Worm (Caenorhabditis elegans): ENCODE results near the gene zmp-1.

- no peak for TF ChIP-seq jun-1 (tag; optimal IDR thresholded peaks at IDR 0.05)
- TF ChIP-seq C16A3.4 (tag; optimal IDR thresholded peaks at IDR 0.05): no peak
- TF ChIP-seq lsy-2 (tag; optimal IDR thresholded peaks at IDR 0.05): no peak
- TF ChIP-seq unc-98 (GFP tag; IDR thresholded peaks at IDR 0.05): no peak
- no peak for TF ChIP-seq mef-2 (tag; optimal IDR thresholded peaks at IDR 0.05)
- TF ChIP-seq tbx-2 (tag; optimal IDR thresholded peaks at IDR 0.05): peak; percentile 30
- TF ChIP-seq snpc-4 (tag; optimal IDR thresholded peaks at IDR 0.05): no peak
- TF ChIP-seq aly-2 (tag; optimal IDR thresholded peaks at IDR 0.05): no peak
- peak; percentile 63 for TF ChIP-seq nhr-90 (tag; optimal IDR thresholded peaks at IDR 0.05; ENCODE audit: poor library complexity)
- peak in 1 of 3 experiments; percentile 0 for TF ChIP-seq dpl-1 (GFP tag; optimal IDR thresholded peaks at IDR 0.05)
- TF ChIP-seq pqm-1 (tag; optimal IDR thresholded peaks at IDR 0.05): no peak
Measured at ce11 chrIII:5921067-5921678, 11.6 kb downstream of the zmp-1 start.

Measured in whole organism, L1 larva.